Worm (Caenorhabditis elegans) whole organism, L4/young adult: ENCODE results near the gene gcy-25.

Source experiments
- W03F9.2 ChIP-seq: fragments of 150-350 bp; optimal IDR thresholded peaks from 2 replicates; lab custom pipeline; 2014; ENCODE audit warnings: missing biosample characterization, missing genetic modification characterization
- dao-5 ChIP-seq: sonication (generic microtip); optimal IDR thresholded peaks from 2 replicates; lab custom pipeline; 2016; ENCODE audit warnings: missing genotype, missing genetic modification characterization, moderate library complexity, missing compliant biosample characterization
- him-1 ChIP-seq: sonication (generic microtip); optimal IDR thresholded peaks from 2 replicates; lab custom pipeline; 2016; ENCODE audit warnings: missing genotype, missing genetic modification reagents, missing genetic modification characterization, missing compliant biosample characterization

Gene gcy-25

ce11 chrIV:15872633-15873032, at the start of gene gcy-25:
Gene gcy-25 (plus strand): TSS chrIV:15872933.
- no peak for TF ChIP-seq W03F9.2 (tag; lab: Kevin White, UChicago)
- no peak for TF ChIP-seq dao-5 (tag; lab: Kevin White, UChicago)
- TF ChIP-seq him-1 (tag; lab: Kevin White, UChicago) = no peak

ce11 chrIV:15844064-15844463, 28.7 kb upstream of the gcy-25 start:
- TF ChIP-seq dao-5 (tag; lab: Kevin White, UChicago) = no peak
- no peak for TF ChIP-seq him-1 (tag; lab: Kevin White, UChicago)
- no peak for TF ChIP-seq W03F9.2 (tag; lab: Kevin White, UChicago)

ce11 chrIV:15846553-15846952, 26.2 kb upstream of the gcy-25 start, which contains the start of gene Y105C5A.1270:
Gene Y105C5A.1270 (minus strand): TSS chrIV:15846653.
- no peak for TF ChIP-seq dao-5 (tag; lab: Kevin White, UChicago)
- TF ChIP-seq him-1 (tag; lab: Kevin White, UChicago) = no peak
- no peak for TF ChIP-seq W03F9.2 (tag; lab: Kevin White, UChicago)

- no peak for TF ChIP-seq W03F9.2 (tag; lab: Kevin White, UChicago)
- TF ChIP-seq him-1 (tag; lab: Kevin White, UChicago) = no peak
- TF ChIP-seq dao-5 (tag; lab: Kevin White, UChicago) = no peak
Observed at ce11 chrIV:15847096-15847495, 25.6 kb upstream of the gcy-25 start, which contains the start of gene Y105C5A.1269. Gene Y105C5A.1269 (plus strand): TSS chrIV:15847396.

ce11 chrIV:15849656-15850055, 23.1 kb upstream of the gcy-25 start, which contains the start of gene Y105C5A.24:
Gene Y105C5A.24 (plus strand): TSS chrIV:15849875.
- TF ChIP-seq him-1 (tag; lab: Kevin White, UChicago) (no peak), W03F9.2 (tag; lab: Kevin White, UChicago) (no peak), dao-5 (tag; lab: Kevin White, UChicago) (no peak)

- TF ChIP-seq dao-5 (tag; lab: Kevin White, UChicago) (no peak), W03F9.2 (tag; lab: Kevin White, UChicago) (no peak), him-1 (tag; lab: Kevin White, UChicago) (no peak)
Observed at ce11 chrIV:15850647-15851046, 22.1 kb upstream of the gcy-25 start.

ce11 chrIV:15852875-15853793, 19.6 kb upstream of the gcy-25 start:
- TF ChIP-seq W03F9.2 (tag; lab: Kevin White, UChicago) = no peak
- TF ChIP-seq him-1 (tag; lab: Kevin White, UChicago) = no peak
- TF ChIP-seq dao-5 (tag; lab: Kevin White, UChicago) = no peak

- TF ChIP-seq him-1 (tag; lab: Kevin White, UChicago) (no peak), dao-5 (tag; lab: Kevin White, UChicago) (no peak), W03F9.2 (tag; lab: Kevin White, UChicago) (no peak)
Observed at ce11 chrIV:15853820-15854426, 18.8 kb upstream of the gcy-25 start.

ce11 chrIV:15861499-15861898, 11.2 kb upstream of the gcy-25 start:
- TF ChIP-seq him-1 (tag; lab: Kevin White, UChicago) = no peak
- no peak for TF ChIP-seq W03F9.2 (tag; lab: Kevin White, UChicago)
- TF ChIP-seq dao-5 (tag; lab: Kevin White, UChicago) = no peak

- no peak for TF ChIP-seq dao-5 (tag; lab: Kevin White, UChicago)
- TF ChIP-seq W03F9.2 (tag; lab: Kevin White, UChicago) = no peak
- TF ChIP-seq him-1 (tag; lab: Kevin White, UChicago) = no peak
Observed at ce11 chrIV:15868288-15868687, 4.4 kb upstream of the gcy-25 start.

- TF ChIP-seq him-1 (tag; lab: Kevin White, UChicago) (no peak), W03F9.2 (tag; lab: Kevin White, UChicago) (no peak), dao-5 (tag; lab: Kevin White, UChicago) (no peak)
Observed at ce11 chrIV:15870356-15870755, 2.4 kb upstream of the gcy-25 start, which contains the start of gene Y105C5B.1. Gene Y105C5B.1 (plus strand): TSS chrIV:15870656.

- TF ChIP-seq dao-5 (tag; lab: Kevin White, UChicago) = no peak
- TF ChIP-seq W03F9.2 (tag; lab: Kevin White, UChicago) = no peak
- TF ChIP-seq him-1 (tag; lab: Kevin White, UChicago) = no peak
Observed at ce11 chrIV:15878262-15878661, 5.5 kb downstream of the gcy-25 start.

ce11 chrIV:15880114-15880513, 7.4 kb downstream of the gcy-25 start:
- no peak for TF ChIP-seq him-1 (tag; lab: Kevin White, UChicago)
- no peak for TF ChIP-seq dao-5 (tag; lab: Kevin White, UChicago)
- TF ChIP-seq W03F9.2 (tag; lab: Kevin White, UChicago) = no peak
